Worm (Caenorhabditis elegans): ENCODE data around the gene F49E2.5.

DNA sequence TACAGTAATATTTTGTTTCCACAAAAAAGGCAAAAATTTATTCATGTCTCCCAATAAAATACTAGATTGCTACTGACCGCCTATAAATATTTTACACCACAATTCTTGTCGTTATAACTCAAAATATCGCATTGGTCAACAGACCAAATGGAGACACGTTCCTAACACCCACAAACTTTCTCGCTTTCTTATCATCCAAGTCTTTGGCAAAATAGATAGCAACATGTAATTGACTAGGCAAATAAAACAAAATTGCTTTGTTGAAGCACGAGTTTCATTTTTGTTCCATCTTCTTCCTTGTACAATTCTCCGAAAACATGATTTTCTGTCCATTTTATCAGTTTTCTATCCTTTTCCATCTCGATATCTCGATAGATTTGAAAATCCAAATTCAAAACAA lies 59.2 kb downstream of the F49E2.5 start:
- no peak for TF ChIP-seq ztf-11 (tag; optimal IDR thresholded peaks at IDR 0.05)
- TF ChIP-seq aly-2 (tag; optimal IDR thresholded peaks at IDR 0.05) = no peak
- no peak for TF ChIP-seq unc-62 (GFP tag; optimal IDR thresholded peaks at IDR 0.05 in 1 of 2)
- no peak for TF ChIP-seq unc-62 (tag; optimal IDR thresholded peaks at IDR 0.05)
- TF ChIP-seq jun-1 (tag; optimal IDR thresholded peaks at IDR 0.05) = no peak
- no peak for TF ChIP-seq unc-39 (tag; optimal IDR thresholded peaks at IDR 0.05)
- no peak for TF ChIP-seq ama-1 (optimal IDR thresholded peaks at IDR 0.05)

Data from whole organism, L4 larva.